Worm (Caenorhabditis elegans) whole organism, L2 larva: Measurements from ENCODE around the gene fbxa-4.

Experiments used
- ZK546.5 ChIP-seq: sonication (generic microtip); optimal IDR thresholded peaks from 2 replicates; lab custom pipeline; 2017; ENCODE audit warnings: missing biosample characterization, missing genetic modification characterization
- dmd-4 ChIP-seq: sonication (generic microtip); optimal IDR thresholded peaks from 2 replicates; lab custom pipeline; 2017; ENCODE audit warnings: missing biosample characterization, missing genetic modification characterization
- lin-11 ChIP-seq: fragments of 150-350 bp; sonication (generic microtip); optimal IDR thresholded peaks from 2 replicates; lab custom pipeline; 2014; ENCODE audit warnings: missing biosample characterization, missing genetic modification characterization, inconsistent platforms, mixed read lengths
- lsy-2 ChIP-seq, 2 experiments: fragments of 150-350 bp in 1 of 2; sonication (generic microtip) in 1 of 2; optimal IDR thresholded peaks; 2 replicates each; lab custom pipeline; 2014 to 2017; ENCODE audit warnings: missing biosample characterization in 2 of 2, missing genetic modification characterization in 2 of 2
- nhr-11 ChIP-seq: fragments of 150-350 bp; optimal IDR thresholded peaks from 2 replicates; lab custom pipeline; 2014; ENCODE audit warnings: missing biosample characterization, missing genetic modification characterization
- peb-1 ChIP-seq: fragments of 150-350 bp; optimal IDR thresholded peaks from 2 replicates; lab custom pipeline; 2014; ENCODE audit warnings: missing biosample characterization, missing genetic modification characterization
- skn-1 ChIP-seq: sonication (generic microtip); optimal IDR thresholded peaks from 2 replicates; lab custom pipeline; 2017; ENCODE audit warnings: missing biosample characterization, missing genetic modification characterization
- zag-1 ChIP-seq: fragments of 150-350 bp; optimal IDR thresholded peaks from 2 replicates; lab custom pipeline; 2014; ENCODE audit warnings: missing biosample characterization, missing genetic modification characterization

- TF ChIP-seq dmd-4 (tag; lab: Kevin White, UChicago) (no peak), lsy-2 (tag; optimal IDR thresholded peaks at IDR 0.05; lab: Kevin White, UChicago) (no peak), skn-1 (tag; lab: Kevin White, UChicago) (no peak), lin-11 (tag; lab: Kevin White, UChicago) (no peak), ZK546.5 (no peak), peb-1 (tag; lab: Kevin White, UChicago) (no peak), nhr-11 (tag; lab: Kevin White, UChicago) (no peak), zag-1 (tag; lab: Kevin White, UChicago) (no peak)
Measured at ce11 chrII:2431972-2432371, 16.6 kb upstream of the fbxa-4 start, which contains the start of gene ceh-86.
